Fruit fly (Drosophila melanogaster) whole organism, embryonic: ENCODE results near the gene clumsy.

ENCODE experiments used
- ATbp ChIP-seq: fragments of 200-800 bp; sonication (Bioruptor generic); optimal IDR thresholded peaks from 2 replicates; lab custom pipeline; 2017; ENCODE audit warnings: missing biosample characterization, mild to moderate bottlenecking, missing genetic modification characterization, missing genetic modification reagents
- Abd-B ChIP-seq: fragments of 200-800 bp; sonication (Bioruptor generic); optimal IDR thresholded peaks from 2 replicates; lab custom pipeline; 2018; ENCODE audit warnings: missing biosample characterization, mild to moderate bottlenecking, missing genetic modification characterization, moderate library complexity
- Adf1 ChIP-seq: fragments of 200-800 bp; sonication (Bioruptor generic); IDR thresholded peaks from 2 replicates; pipeline ENCODE4 v1.3.6; 2022; ENCODE audit warnings: missing biosample characterization, missing genetic modification characterization
- Asciz ChIP-seq: fragments of 200-800 bp; sonication (Bioruptor generic); optimal IDR thresholded peaks from 2 replicates; lab custom pipeline; 2017; ENCODE audit warnings: missing biosample characterization, mild to moderate bottlenecking, missing genetic modification characterization, missing genetic modification reagents
- Atf3 ChIP-seq: fragments of 200-800 bp; sonication (Bioruptor generic); optimal IDR thresholded peaks from 3 replicates; lab custom pipeline; 2016; ENCODE audit warnings: missing biosample characterization, missing genetic modification characterization
- Atf6 ChIP-seq: fragments of 200-800 bp; sonication (Bioruptor generic); IDR thresholded peaks from 2 replicates; pipeline ENCODE4 v1.3.6; 2022; ENCODE audit warnings: missing biosample characterization, missing genetic modification characterization
- B-H2 ChIP-seq: fragments of 200-800 bp; sonication (Bioruptor generic); optimal IDR thresholded peaks from 2 replicates; lab custom pipeline; 2018; ENCODE audit warnings: missing biosample characterization, mild to moderate bottlenecking, missing genetic modification characterization
- Bgb ChIP-seq: fragments of 200-800 bp; sonication (Bioruptor generic); IDR thresholded peaks from 2 replicates; pipeline ENCODE4 v1.3.6; 2022; ENCODE audit warnings: missing biosample characterization, missing genetic modification characterization; ENCODE audit not compliant: partially characterized antibody
- CG1024 ChIP-seq: fragments of 200-800 bp; sonication (Bioruptor generic); IDR thresholded peaks from 2 replicates; pipeline ENCODE4 v1.3.6; 2022; ENCODE audit warnings: missing biosample characterization, missing genetic modification characterization
- CG10462 ChIP-seq: fragments of 200-800 bp; sonication (Bioruptor generic); optimal IDR thresholded peaks from 2 replicates; lab custom pipeline; 2016; ENCODE audit warnings: missing biosample characterization, missing genetic modification characterization
- CG10565 ChIP-seq: fragments of 200-800 bp; sonication (Bioruptor generic); optimal IDR thresholded peaks from 3 replicates; lab custom pipeline; 2016; ENCODE audit warnings: missing biosample characterization, mild to moderate bottlenecking, missing genetic modification characterization
- CG11696 ChIP-seq: fragments of 200-800 bp; sonication (Bioruptor generic); IDR thresholded peaks from 2 replicates; pipeline ENCODE4 v1.3.6; 2022; ENCODE audit warnings: missing biosample characterization, missing genetic modification characterization
- CG12071 ChIP-seq: fragments of 200-800 bp; sonication (Bioruptor generic); optimal IDR thresholded peaks from 3 replicates; lab custom pipeline; 2018; ENCODE audit warnings: missing biosample characterization, mild to moderate bottlenecking, missing genetic modification characterization
- CG13624 ChIP-seq: fragments of 200-800 bp; sonication (Bioruptor generic); optimal IDR thresholded peaks from 2 replicates; lab custom pipeline; 2016; ENCODE audit warnings: missing biosample characterization, missing genetic modification characterization
- CG13894 ChIP-seq: fragments of 200-800 bp; sonication (Bioruptor generic); optimal IDR thresholded peaks from 3 replicates; lab custom pipeline; 2018; ENCODE audit warnings: missing biosample characterization, mild to moderate bottlenecking, missing genetic modification characterization, moderate library complexity
- CG1602 ChIP-seq: fragments of 200-800 bp; sonication (Bioruptor generic); optimal IDR thresholded peaks from 3 replicates; lab custom pipeline; 2016; ENCODE audit warnings: missing biosample characterization, missing genetic modification characterization
- CG1603 ChIP-seq: fragments of 200-800 bp; sonication (Bioruptor generic); optimal IDR thresholded peaks from 2 replicates; lab custom pipeline; 2019; ENCODE audit warnings: missing biosample characterization, mild to moderate bottlenecking, missing genetic modification characterization, moderate library complexity
- CG16863 ChIP-seq: fragments of 200-800 bp; sonication (Bioruptor generic); optimal IDR thresholded peaks from 3 replicates; lab custom pipeline; 2016; ENCODE audit warnings: missing biosample characterization, missing genetic modification characterization
- CG8290 ChIP-seq, 3 experiments: fragments of 200-800 bp; sonication (Bioruptor generic); optimal IDR thresholded peaks; 2 replicates each; lab custom pipeline; 2016 to 2019; ENCODE audit warnings: missing biosample characterization in 3 of 3, missing genetic modification characterization in 3 of 3, mild to moderate bottlenecking in 2 of 3, moderate library complexity in 1 of 3
- Deaf1 ChIP-seq: fragments of 200-800 bp; optimal IDR thresholded peaks from 3 replicates; lab custom pipeline; 2019; ENCODE audit warnings: missing biosample characterization, mild to moderate bottlenecking, missing genetic modification characterization, moderate library complexity
- Doc3 ChIP-seq: fragments of 200-800 bp; sonication (Bioruptor generic); IDR thresholded peaks from 3 replicates; pipeline ENCODE4 v1.3.6; 2022; ENCODE audit warnings: missing biosample characterization, missing genetic modification characterization; ENCODE audit not compliant: partially characterized antibody
- Dref ChIP-seq: fragments of 200-800 bp; sonication (Bioruptor generic); IDR thresholded peaks from 2 replicates; pipeline ENCODE4 v1.3.6; 2022; ENCODE audit warnings: missing biosample characterization, missing genetic modification characterization
- Elba2 ChIP-seq: fragments of 200-800 bp; sonication (Bioruptor generic); optimal IDR thresholded peaks from 3 replicates; lab custom pipeline; 2016; ENCODE audit warnings: missing biosample characterization, missing genetic modification characterization
- Hr78 ChIP-seq, 2 experiments: fragments of 200-800 bp in 1 of 2; fragments of >200 bp in 1 of 2; sonication (Bioruptor generic) in 1 of 2; optimal IDR thresholded peaks; 2 replicates each; lab custom pipeline; 2017 to 2019; ENCODE audit warnings: missing biosample characterization in 2 of 2, missing genetic modification characterization in 2 of 2, mild to moderate bottlenecking in 1 of 2, moderate library complexity in 1 of 2
- MBD-R2 ChIP-seq: fragments of 200-800 bp; sonication (Bioruptor generic); IDR thresholded peaks from 2 replicates; pipeline ENCODE4 v1.3.6; 2022; ENCODE audit warnings: missing biosample characterization, missing genetic modification characterization
- Med ChIP-seq: fragments of 200-800 bp; sonication (Bioruptor generic); peaks from one replicate; lab custom pipeline; 2016; ENCODE audit warnings: missing biosample characterization, missing genetic modification characterization, mild to moderate bottlenecking, inconsistent platforms, moderate library complexity
- Mrtf ChIP-seq: fragments of 200-800 bp; sonication (Bioruptor generic); IDR thresholded peaks from 3 replicates; pipeline ENCODE4 v1.3.6; 2022; ENCODE audit warnings: missing biosample characterization, missing genetic modification characterization
- NC2α ChIP-seq: fragments of 200-800 bp; sonication (Bioruptor generic); optimal IDR thresholded peaks from 2 replicates; lab custom pipeline; 2016; ENCODE audit warnings: missing biosample characterization, missing genetic modification characterization
- Scr ChIP-seq: fragments of 200-800 bp; sonication (Bioruptor generic); IDR thresholded peaks from 2 replicates; pipeline ENCODE4 v1.3.6; 2022; ENCODE audit warnings: missing biosample characterization, missing genetic modification characterization; ENCODE audit not compliant: partially characterized antibody
- Usf ChIP-seq: fragments of 200-800 bp; sonication (Bioruptor generic); optimal IDR thresholded peaks from 2 replicates; lab custom pipeline; 2017; ENCODE audit warnings: missing genotype, missing biosample characterization, missing genetic modification characterization
- ac ChIP-seq: fragments of 200-800 bp; sonication (Bioruptor generic); optimal IDR thresholded peaks from 3 replicates; lab custom pipeline; 2017; ENCODE audit warnings: missing biosample characterization, mild to moderate bottlenecking, missing genetic modification characterization
- ara ChIP-seq: fragments of 200-800 bp; sonication (Bioruptor generic); IDR thresholded peaks from 2 replicates; pipeline ENCODE4 v1.3.6; 2022; ENCODE audit warnings: missing biosample characterization, missing genetic modification characterization
- ci ChIP-seq: fragments of 200-800 bp; sonication (Bioruptor generic); IDR thresholded peaks from 3 replicates; pipeline ENCODE4 v1.3.6; 2022; ENCODE audit warnings: missing biosample characterization, missing genetic modification characterization
- exex ChIP-seq: fragments of 200-800 bp; sonication (Bioruptor generic); optimal IDR thresholded peaks from 4 replicates; lab custom pipeline; 2018; ENCODE audit warnings: missing biosample characterization, mild to moderate bottlenecking, missing genetic modification characterization, moderate library complexity
- ftz-f1 ChIP-seq: fragments of 200-800 bp; sonication (Bioruptor generic); optimal IDR thresholded peaks from 2 replicates; lab custom pipeline; 2016; ENCODE audit warnings: missing biosample characterization, missing genetic modification characterization
- grau ChIP-seq: fragments of 200-800 bp; optimal IDR thresholded peaks from 3 replicates; lab custom pipeline; 2019; ENCODE audit warnings: missing biosample characterization, mild to moderate bottlenecking, missing genetic modification characterization, moderate library complexity
- gsb ChIP-seq: fragments of 200-800 bp; sonication (Bioruptor generic); IDR thresholded peaks from 2 replicates; pipeline ENCODE4 v1.3.6; 2022; ENCODE audit warnings: missing biosample characterization, missing genetic modification characterization
- kah ChIP-seq: fragments of 200-800 bp; sonication (Bioruptor generic); optimal IDR thresholded peaks from 2 replicates; lab custom pipeline; 2018; ENCODE audit warnings: missing biosample characterization, mild to moderate bottlenecking, missing genetic modification characterization
- ken ChIP-seq: fragments of 200-800 bp; sonication (Bioruptor generic); IDR thresholded peaks from 3 replicates; pipeline ENCODE4 v1.3.6; 2022; ENCODE audit warnings: missing biosample characterization, missing genetic modification characterization
- lmd ChIP-seq: fragments of 200-800 bp; sonication (Bioruptor generic); IDR thresholded peaks from 2 replicates; pipeline ENCODE4 v1.3.6; 2022; ENCODE audit warnings: missing biosample characterization, missing genetic modification characterization
- mirr ChIP-seq: fragments of 200-800 bp; sonication (Bioruptor generic); optimal IDR thresholded peaks from 3 replicates; lab custom pipeline; 2018; ENCODE audit warnings: missing biosample characterization, mild to moderate bottlenecking, missing genetic modification characterization
- nom ChIP-seq: fragments of 200-800 bp; sonication (Bioruptor generic); optimal IDR thresholded peaks from 2 replicates; lab custom pipeline; 2017; ENCODE audit warnings: missing biosample characterization, missing genetic modification characterization, mild to moderate bottlenecking, moderate library complexity, missing genetic modification reagents
- psq ChIP-seq: fragments of 200-800 bp; sonication (Bioruptor generic); optimal IDR thresholded peaks from 2 replicates; lab custom pipeline; 2017; ENCODE audit warnings: missing biosample characterization, missing genetic modification characterization
- rib ChIP-seq: fragments of 200-800 bp; sonication (Bioruptor generic); IDR thresholded peaks from 2 replicates; pipeline ENCODE4 v1.3.6; 2022; ENCODE audit warnings: missing biosample characterization, missing genetic modification characterization
- row ChIP-seq: fragments of 200-800 bp; sonication (Bioruptor generic); IDR thresholded peaks from 3 replicates; pipeline ENCODE4 v1.3.6; 2022; ENCODE audit warnings: missing biosample characterization, missing genetic modification characterization
- sc ChIP-seq, 3 experiments: fragments of >200 bp in 2 of 3; fragments of 200-800 bp in 1 of 3; sonication (Bioruptor generic) in 1 of 3; optimal IDR thresholded peaks; 2 replicates in 2 of 3; 3 replicates in 1 of 3; lab custom pipeline; 2017; ENCODE audit warnings: mild to moderate bottlenecking in 1 of 3, missing biosample characterization in 1 of 3, missing genetic modification characterization in 1 of 3, missing genetic modification reagents in 1 of 3
- shn ChIP-seq: fragments of 200-800 bp; sonication (Bioruptor generic); optimal IDR thresholded peaks from 3 replicates; lab custom pipeline; 2016; ENCODE audit warnings: missing biosample characterization, missing genetic modification characterization
- slbo ChIP-seq: fragments of 200-800 bp; sonication (Bioruptor generic); IDR thresholded peaks from 2 replicates; pipeline ENCODE4 v1.3.6; 2022; ENCODE audit warnings: missing biosample characterization, missing genetic modification characterization
- zen2 ChIP-seq: fragments of 200-800 bp; sonication (Bioruptor generic); IDR thresholded peaks from 3 replicates; pipeline ENCODE4 v1.3.6; 2022; ENCODE audit warnings: missing biosample characterization, missing genetic modification characterization; ENCODE audit not compliant: partially characterized antibody

Gene clumsy

dm6 chr2L:21219640-21220085, 13.4 kb downstream of the clumsy start (continued):
- peak; percentile 41; the same call in 1 of the 2 replicates for TF ChIP-seq Bgb (GFP tag; lab: Robert Waterston, UW)
- no peak for TF ChIP-seq CG13624
- TF ChIP-seq shn, result peak; percentile 0
- TF ChIP-seq rib (GFP tag; lab: Robert Waterston, UW), result peak; percentile 17; the same call in 1 of the 2 replicates
- no peak for TF ChIP-seq Atf6
- no peak for TF ChIP-seq Abd-B
- no peak for TF ChIP-seq Doc3
- TF ChIP-seq ftz-f1 (GFP tag; lab: Kevin White, UChicago), result peak; percentile 11
- no peak for TF ChIP-seq Adf1 (GFP tag; lab: Robert Waterston, UW)
- TF ChIP-seq ken (GFP tag; lab: Robert Waterston, UW), result peak; percentile 21; the same call in 1 of the 3 replicates
- TF ChIP-seq CG10462 (GFP tag; lab: Kevin White, UChicago), result no peak
- TF ChIP-seq Med, result peak; percentile 71
- TF ChIP-seq ac (GFP tag; lab: Kevin White, UChicago), result no peak
- TF ChIP-seq lmd (GFP tag; lab: Robert Waterston, UW), result peak; percentile 23; the same call in 1 of the 2 replicates
- TF ChIP-seq CG12071 (GFP tag; lab: Kevin White, UChicago), result no peak
- no peak for TF ChIP-seq ATbp (GFP tag; lab: Kevin White, UChicago)
- no peak for TF ChIP-seq CG11696 (GFP tag; lab: Robert Waterston, UW)
- peak; percentile 50 for TF ChIP-seq row (GFP tag; lab: Robert Waterston, UW)
- TF ChIP-seq Asciz (GFP tag; lab: Kevin White, UChicago), result no peak
- TF ChIP-seq nom (GFP tag; lab: Kevin White, UChicago), result peak; percentile 21
- TF ChIP-seq MBD-R2 (GFP tag; lab: Robert Waterston, UW), result 0 out of 2 replicates have a peak, but pooled peaks have one; percentile 9
- 0 out of 2 replicates have a peak, but pooled peaks have one; percentile 30 for TF ChIP-seq slbo (GFP tag; lab: Robert Waterston, UW)
- peak; percentile 22 for TF ChIP-seq mirr (GFP tag; lab: Kevin White, UChicago)
- no peak for TF ChIP-seq Deaf1 (tag; lab: Kevin White, UChicago)
- TF ChIP-seq Dref (GFP tag; lab: Robert Waterston, UW), result no peak
- peak; percentile 52; the same call in 1 of the 2 replicates for TF ChIP-seq gsb
- TF ChIP-seq CG16863 (GFP tag; lab: Kevin White, UChicago), result no peak
- TF ChIP-seq Mrtf (GFP tag; lab: Robert Waterston, UW), result no peak
- TF ChIP-seq CG13894 (tag; lab: Kevin White, UChicago), result no peak
- TF ChIP-seq Scr, result no peak
- TF ChIP-seq Hr78 (GFP tag; optimal IDR thresholded peaks at IDR 0.05; lab: Kevin White, UChicago), result no peak
- TF ChIP-seq CG1602 (GFP tag; lab: Kevin White, UChicago), result no peak
- TF ChIP-seq grau (tag; lab: Kevin White, UChicago), result peak; percentile 76
- no peak for TF ChIP-seq NC2α (GFP tag; lab: Kevin White, UChicago)
- TF ChIP-seq CG1603 (tag; lab: Kevin White, UChicago), result peak; percentile 25
- no peak for TF ChIP-seq psq (GFP tag; lab: Kevin White, UChicago)
- TF ChIP-seq Usf, result no peak
- 0 out of 3 replicates have a peak, but pooled peaks have one; percentile 17 for TF ChIP-seq ci (GFP tag; lab: Robert Waterston, UW)
- no peak for TF ChIP-seq Atf3 (GFP tag; lab: Kevin White, UChicago)
- no peak for TF ChIP-seq kah (GFP tag; lab: Kevin White, UChicago)
- no peak for TF ChIP-seq zen2 (GFP tag; lab: Robert Waterston, UW)
- no peak for TF ChIP-seq CG10565 (GFP tag; lab: Kevin White, UChicago)
- no peak for TF ChIP-seq CG8290 (GFP tag; optimal IDR thresholded peaks at IDR 0.05; lab: Kevin White, UChicago)
- peak in 1 of 2 experiments; percentile 47 for TF ChIP-seq CG8290 (tag; optimal IDR thresholded peaks at IDR 0.05; lab: Kevin White, UChicago)
- peak; percentile 1 for TF ChIP-seq exex (tag; lab: Kevin White, UChicago)
- TF ChIP-seq B-H2, result peak; percentile 34
- no peak for TF ChIP-seq Elba2
- TF ChIP-seq CG1024 (GFP tag; lab: Robert Waterston, UW), result no peak
- TF ChIP-seq sc (optimal IDR thresholded peaks at IDR 0.05; lab: Kevin White, UChicago), result no peak
- TF ChIP-seq sc (GFP tag; optimal IDR thresholded peaks at IDR 0.05; lab: Kevin White, UChicago), result no peak
- TF ChIP-seq ara (GFP tag; lab: Robert Waterston, UW), result peak; percentile 32; the same call in 1 of the 2 replicates
